Worm (Caenorhabditis elegans) whole organism, young adult: ENCODE measurements around the gene gpa-3.

Experiments used
- B0261.1 ChIP-seq: sonication (generic microtip); optimal IDR thresholded peaks from 2 replicates; lab custom pipeline; 2016; ENCODE audit warnings: mild to moderate bottlenecking, missing genetic modification characterization, moderate library complexity, missing compliant biosample characterization
- D2030.7 ChIP-seq: fragments of 200-800 bp; sonication (Bioruptor generic); IDR thresholded peaks from 2 replicates; pipeline ENCODE4 v1.3.6; 2022; ENCODE audit warnings: missing genetic modification reagents, missing genetic modification characterization, missing compliant biosample characterization
- F52B5.7 ChIP-seq: sonication (generic microtip); optimal IDR thresholded peaks from 2 replicates; lab custom pipeline; 2016; ENCODE audit warnings: mild to moderate bottlenecking, missing genetic modification characterization, missing compliant biosample characterization
- F57C9.4 ChIP-seq: sonication (generic microtip); optimal IDR thresholded peaks from 2 replicates; lab custom pipeline; 2017; ENCODE audit warnings: mild to moderate bottlenecking, missing genetic modification characterization, missing compliant biosample characterization
- K11D2.4 ChIP-seq: fragments of 200-800 bp; sonication (Bioruptor generic); IDR thresholded peaks from 2 replicates; pipeline ENCODE4 v1.3.6; 2022; ENCODE audit warnings: missing genetic modification reagents, missing genetic modification characterization, missing compliant biosample characterization
- T26A5.8 ChIP-seq: sonication (generic microtip); optimal IDR thresholded peaks from 2 replicates; lab custom pipeline; 2016; ENCODE audit warnings: missing genetic modification characterization, missing compliant biosample characterization
- Y79H2A.3 ChIP-seq: fragments of 200-800 bp; sonication (Bioruptor generic); conservative IDR thresholded peaks from 2 replicates; pipeline ENCODE4 v1.3.6; 2022; ENCODE audit warnings: missing genetic modification reagents, missing genetic modification characterization, missing compliant biosample characterization
- akir-1 ChIP-seq: fragments of 200-800 bp; sonication (Bioruptor generic); optimal IDR thresholded peaks from 2 replicates; lab custom pipeline; 2018; ENCODE audit warnings: mild to moderate bottlenecking, missing genetic modification characterization, moderate library complexity, missing compliant biosample characterization
- atf-7 ChIP-seq: sonication (generic microtip); optimal IDR thresholded peaks from 2 replicates; lab custom pipeline; 2017; ENCODE audit warnings: mild to moderate bottlenecking, missing genetic modification characterization, missing compliant biosample characterization
- bed-1 ChIP-seq: fragments of 200-800 bp; sonication (Bioruptor generic); IDR thresholded peaks from 2 replicates; pipeline ENCODE4 v1.3.6; 2022; ENCODE audit warnings: missing genetic modification reagents, missing genetic modification characterization, missing compliant biosample characterization
- cebp-1 ChIP-seq, 2 experiments: fragments of 200-800 bp in 1 of 2; sonication (Bioruptor generic) in 1 of 2; sonication (generic microtip) in 1 of 2; IDR thresholded peaks in 1 of 2; optimal IDR thresholded peaks in 1 of 2; 2 replicates each; pipeline versions ENCODE4 v1.3.6 to Lab custom; 2017 to 2022; ENCODE audit warnings: missing compliant biosample characterization in 2 of 2, missing genetic modification characterization in 2 of 2, mild to moderate bottlenecking in 1 of 2, missing genetic modification reagents in 1 of 2, moderate library complexity in 1 of 2
- ceh-100 ChIP-seq: fragments of 200-800 bp; sonication (Bioruptor generic); IDR thresholded peaks from 2 replicates; pipeline ENCODE4 v1.3.6; 2022; ENCODE audit warnings: missing genetic modification reagents, missing genetic modification characterization, missing compliant biosample characterization
- ceh-27 ChIP-seq: fragments of 200-800 bp; sonication (Bioruptor generic); optimal IDR thresholded peaks from 2 replicates; lab custom pipeline; 2018; ENCODE audit warnings: mild to moderate bottlenecking, missing genetic modification characterization, moderate library complexity, missing compliant biosample characterization
- ceh-58 ChIP-seq: fragments of 200-800 bp; sonication (Bioruptor generic); IDR thresholded peaks from 2 replicates; pipeline ENCODE4 v1.3.6; 2022; ENCODE audit warnings: missing genetic modification characterization, missing compliant biosample characterization
- ceh-79 ChIP-seq: sonication (generic microtip); optimal IDR thresholded peaks from 2 replicates; lab custom pipeline; 2017; ENCODE audit warnings: mild to moderate bottlenecking, missing genetic modification characterization, missing compliant biosample characterization
- ceh-91 ChIP-seq: fragments of 200-800 bp; sonication (Bioruptor generic); IDR thresholded peaks from 2 replicates; pipeline ENCODE4 v1.3.6; 2022; ENCODE audit warnings: missing genetic modification reagents, missing genetic modification characterization, missing compliant biosample characterization
- dpl-1 ChIP-seq: fragments of 150-350 bp; optimal IDR thresholded peaks from 2 replicates; lab custom pipeline; 2014; ENCODE audit warnings: missing biosample characterization, missing genetic modification reagents, missing genetic modification characterization
- egrh-3 ChIP-seq: fragments of 200-800 bp; sonication (Bioruptor generic); IDR thresholded peaks from 2 replicates; pipeline ENCODE4 v1.3.6; 2022; ENCODE audit warnings: missing genetic modification reagents, missing genetic modification characterization, missing compliant biosample characterization
- fkh-3 ChIP-seq: sonication (generic microtip); optimal IDR thresholded peaks from 2 replicates; lab custom pipeline; 2016; ENCODE audit warnings: mild to moderate bottlenecking, missing genetic modification characterization, missing compliant biosample characterization
- gei-17 ChIP-seq: fragments of 200-800 bp; sonication (Bioruptor generic); optimal IDR thresholded peaks from 2 replicates; lab custom pipeline; 2018; ENCODE audit warnings: mild to moderate bottlenecking, missing genetic modification characterization, missing compliant biosample characterization
- hlh-12 ChIP-seq: sonication (generic microtip); optimal IDR thresholded peaks from 2 replicates; lab custom pipeline; 2016; ENCODE audit warnings: missing genetic modification characterization, missing compliant biosample characterization
- hmg-20 ChIP-seq: fragments of 200-800 bp; sonication (Bioruptor generic); IDR thresholded peaks from 2 replicates; pipeline ENCODE4 v1.3.6; 2022; ENCODE audit warnings: missing genetic modification reagents, missing genetic modification characterization, missing compliant biosample characterization
- hsf-1 ChIP-seq: fragments of 200-800 bp; sonication (Bioruptor generic); IDR thresholded peaks from 2 replicates; pipeline ENCODE4 v1.3.6; 2022; ENCODE audit warnings: missing genetic modification reagents, missing genetic modification characterization, missing compliant biosample characterization
- lin-26 ChIP-seq: fragments of 200-800 bp; sonication (Bioruptor generic); IDR thresholded peaks from 2 replicates; pipeline ENCODE4 v1.3.6; 2022; ENCODE audit warnings: missing genetic modification reagents, missing genetic modification characterization, missing compliant biosample characterization
- lin-35 ChIP-seq, 3 experiments: fragments of 150-350 bp in 2 of 3; sonication (generic microtip) in 1 of 3; optimal IDR thresholded peaks; 2 replicates each; lab custom pipeline; 2014 to 2018; ENCODE audit warnings: missing biosample characterization in 3 of 3, missing genetic modification characterization in 3 of 3, missing genetic modification reagents in 3 of 3
- lin-54 ChIP-seq: fragments of 200-800 bp; sonication (Bioruptor generic); optimal IDR thresholded peaks from 2 replicates; lab custom pipeline; 2018; ENCODE audit warnings: mild to moderate bottlenecking, missing genetic modification characterization, missing compliant biosample characterization
- lsl-1 ChIP-seq: fragments of 200-800 bp; sonication (Bioruptor generic); optimal IDR thresholded peaks from 2 replicates; lab custom pipeline; 2018; ENCODE audit warnings: mild to moderate bottlenecking, missing genetic modification characterization, moderate library complexity, missing compliant biosample characterization
- madf-6 ChIP-seq: fragments of 200-800 bp; sonication (Bioruptor generic); IDR thresholded peaks from 2 replicates; pipeline ENCODE4 v1.3.6; 2022; ENCODE audit warnings: missing genetic modification reagents, missing genetic modification characterization, missing compliant biosample characterization
- madf-8 ChIP-seq: fragments of 200-800 bp; sonication (Bioruptor generic); conservative IDR thresholded peaks from 2 replicates; pipeline ENCODE4 v1.3.6; 2022; ENCODE audit warnings: missing genetic modification reagents, missing genetic modification characterization, missing compliant biosample characterization
- mes-4 ChIP-seq: sonication (generic microtip); optimal IDR thresholded peaks from 2 replicates; lab custom pipeline; 2016; ENCODE audit warnings: missing genotype, missing genetic modification characterization, missing compliant biosample characterization
- nfyb-1 ChIP-seq: fragments of 200-800 bp; sonication (Bioruptor generic); IDR thresholded peaks from 2 replicates; pipeline ENCODE4 v1.3.6; 2022; ENCODE audit warnings: missing genetic modification reagents, missing genetic modification characterization, missing compliant biosample characterization
- nhr-179 ChIP-seq: sonication (generic microtip); optimal IDR thresholded peaks from 2 replicates; lab custom pipeline; 2016; ENCODE audit warnings: mild to moderate bottlenecking, missing genetic modification characterization, missing compliant biosample characterization
- nhr-90 ChIP-seq: sonication (generic microtip); optimal IDR thresholded peaks from 2 replicates; lab custom pipeline; 2016; ENCODE audit warnings: missing genotype, mild to moderate bottlenecking, missing genetic modification characterization, missing compliant biosample characterization
- rec-8 ChIP-seq, 2 experiments: sonication (generic microtip); optimal IDR thresholded peaks; 2 replicates each; lab custom pipeline; 2016; ENCODE audit warnings: mild to moderate bottlenecking in 2 of 2, missing genetic modification characterization in 2 of 2, missing genetic modification reagents in 2 of 2, missing genotype in 2 of 2, missing biosample characterization in 1 of 2, missing compliant biosample characterization in 1 of 2, moderate library complexity in 1 of 2
- sdz-38 ChIP-seq: sonication (generic microtip); optimal IDR thresholded peaks from 2 replicates; lab custom pipeline; 2016; ENCODE audit warnings: missing genotype, missing genetic modification characterization, missing compliant biosample characterization
- sea-2 ChIP-seq: fragments of 200-800 bp; sonication (Bioruptor generic); IDR thresholded peaks from 2 replicates; pipeline ENCODE4 v1.3.6; 2022; ENCODE audit warnings: missing genetic modification characterization, missing compliant biosample characterization
- snpc-1.1 ChIP-seq: sonication (generic microtip); optimal IDR thresholded peaks from 2 replicates; lab custom pipeline; 2017; ENCODE audit warnings: missing genetic modification characterization, mild to moderate bottlenecking, missing compliant biosample characterization, antibody characterized with exemption, moderate library complexity, missing genotype, missing genetic modification reagents; ENCODE audit not compliant: insufficient read depth
- snpc-1.3 ChIP-seq: sonication (generic microtip); optimal IDR thresholded peaks from 2 replicates; lab custom pipeline; 2017; ENCODE audit warnings: missing genetic modification characterization, mild to moderate bottlenecking, missing compliant biosample characterization, antibody characterized with exemption, moderate library complexity, missing genotype, missing genetic modification reagents; ENCODE audit not compliant: insufficient read depth
- sptf-2 ChIP-seq: fragments of 200-800 bp; sonication (Bioruptor generic); optimal IDR thresholded peaks from 2 replicates; lab custom pipeline; 2018; ENCODE audit warnings: mild to moderate bottlenecking, missing genetic modification characterization, missing compliant biosample characterization
- tbx-9 ChIP-seq: sonication (generic microtip); optimal IDR thresholded peaks from 2 replicates; lab custom pipeline; 2016; ENCODE audit warnings: borderline replicate concordance, missing genetic modification characterization, inconsistent platforms, missing compliant biosample characterization
- tlf-1 ChIP-seq: fragments of 200-800 bp; sonication (Bioruptor generic); optimal IDR thresholded peaks from 2 replicates; lab custom pipeline; 2018; ENCODE audit warnings: mild to moderate bottlenecking, missing genetic modification characterization, missing compliant biosample characterization
- ztf-18 ChIP-seq: sonication (generic microtip); optimal IDR thresholded peaks from 2 replicates; lab custom pipeline; 2016; ENCODE audit warnings: missing genotype, mild to moderate bottlenecking, missing genetic modification characterization, missing compliant biosample characterization
- ztf-26 ChIP-seq: sonication (generic microtip); optimal IDR thresholded peaks from 2 replicates; lab custom pipeline; 2017; ENCODE audit warnings: missing genetic modification characterization, missing compliant biosample characterization
- ztf-28 ChIP-seq: fragments of 200-800 bp; sonication (Bioruptor generic); IDR thresholded peaks from 2 replicates; pipeline ENCODE4 v1.3.6; 2022; ENCODE audit warnings: missing genetic modification reagents, missing genetic modification characterization, missing compliant biosample characterization
- ztf-6 ChIP-seq: fragments of 200-800 bp; sonication (Bioruptor generic); IDR thresholded peaks from 2 replicates; pipeline ENCODE4 v1.3.6; 2022; ENCODE audit warnings: missing genetic modification reagents, missing genetic modification characterization, missing compliant biosample characterization

gpa-3 gene

ce11 chrV:9343629-9344624 lies 15.6 kb downstream of the gpa-3 start, which contains the start of gene tos-1:
Gene tos-1, minus strand, starts transcription at chrV:9344203.
- TF ChIP-seq madf-6 (peak; percentile 46; the same call in 1 of the 2 replicates), ztf-18 (peak; percentile 84), lin-54 (GFP tag; lab: Kevin White, UChicago) (peak; percentile 92), D2030.7 (GFP tag; lab: Robert Waterston, UW) (peak; percentile 85), sdz-38 (tag; lab: Kevin White, UChicago) (no peak), fkh-3 (no peak), K11D2.4 (GFP tag; lab: Robert Waterston, UW) (peak; percentile 97), ceh-58 (GFP tag; lab: Robert Waterston, UW) (0 out of 2 replicates have a peak, but pooled peaks have one; percentile 45), bed-1 (GFP tag; lab: Robert Waterston, UW) (no peak), ztf-26 (peak; percentile 99), gei-17 (GFP tag; lab: Kevin White, UChicago) (peak; percentile 89), sptf-2 (no peak), hsf-1 (GFP tag; lab: Robert Waterston, UW) (peak; percentile 73), dpl-1 (GFP tag; lab: Kevin White, UChicago) (peak; percentile 44), nfyb-1 (GFP tag; lab: Robert Waterston, UW) (peak; percentile 96), ceh-100 (GFP tag; lab: Robert Waterston, UW) (peak; percentile 66), ztf-6 (GFP tag; lab: Robert Waterston, UW) (peak; percentile 91), F57C9.4 (tag; lab: Kevin White, UChicago) (peak; percentile 84), Y79H2A.3 (GFP tag; lab: Robert Waterston, UW) (peak; percentile 74; the same call in 1 of the 2 replicates), tlf-1 (peak; percentile 96), lsl-1 (GFP tag; lab: Kevin White, UChicago) (peak; percentile 52), rec-8 (tag; optimal IDR thresholded peaks at IDR 0.05; lab: Kevin White, UChicago) (no peak), egrh-3 (peak; percentile 53; the same call in 1 of the 2 replicates), ceh-27 (GFP tag; lab: Kevin White, UChicago) (peak; percentile 95), mes-4 (tag; lab: Kevin White, UChicago) (no peak), ztf-28 (GFP tag; lab: Robert Waterston, UW) (0 out of 2 replicates have a peak, but pooled peaks have one; percentile 60), ceh-91 (peak; percentile 71), sea-2 (GFP tag; lab: Robert Waterston, UW) (peak; percentile 67; the same call in 1 of the 2 replicates), nhr-179 (tag; lab: Kevin White, UChicago) (no peak), lin-26 (peak; percentile 74; the same call in 1 of the 2 replicates), ceh-79 (tag; lab: Kevin White, UChicago) (peak; percentile 53), F52B5.7 (tag; lab: Kevin White, UChicago) (peak; percentile 81), snpc-1.1 (no peak), lin-35 (GFP tag; optimal IDR thresholded peaks at IDR 0.05; lab: Kevin White, UChicago) (peak in 2 of 3 experiments; percentile 80 to 85), cebp-1 (GFP tag; IDR thresholded peaks at IDR 0.05; lab: Robert Waterston, UW) (peak; percentile 91), cebp-1 (tag; optimal IDR thresholded peaks at IDR 0.05; lab: Kevin White, UChicago) (peak; percentile 98), tbx-9 (tag; lab: Kevin White, UChicago) (no peak), akir-1 (GFP tag; lab: Kevin White, UChicago) (peak; percentile 4), nhr-90 (tag; lab: Kevin White, UChicago) (peak; percentile 92), atf-7 (tag; lab: Kevin White, UChicago) (peak; percentile 99), B0261.1 (tag; lab: Kevin White, UChicago) (peak; percentile 43), T26A5.8 (tag; lab: Kevin White, UChicago) (no peak), hmg-20 (GFP tag; lab: Robert Waterston, UW) (no peak), snpc-1.3 (no peak), hlh-12 (no peak), madf-8 (GFP tag; lab: Robert Waterston, UW) (0 out of 2 replicates have a peak, but pooled peaks have one; percentile 14)
